Worm (Caenorhabditis elegans): Measurements from ENCODE around the gene C42D4.19.

The C42D4.19 gene

ce11 chrIV:7159586-7159985 lies 15.9 kb upstream of the C42D4.19 start:
- TF ChIP-seq nhr-6 (tag; optimal IDR thresholded peaks at IDR 0.05) (no peak), lsy-2 (tag; optimal IDR thresholded peaks at IDR 0.05) (no peak), egl-27 (tag; optimal IDR thresholded peaks at IDR 0.05) (no peak), nhr-21 (tag; optimal IDR thresholded peaks at IDR 0.05) (no peak), elt-1 (tag; optimal IDR thresholded peaks at IDR 0.05) (no peak), alr-1 (tag; optimal IDR thresholded peaks at IDR 0.05) (no peak), lin-13 (GFP tag; optimal IDR thresholded peaks at IDR 0.05) (no peak), blmp-1 (tag; optimal IDR thresholded peaks at IDR 0.05; ENCODE audit: insufficient read depth) (no peak), gmeb-1 (tag; optimal IDR thresholded peaks at IDR 0.05) (no peak), sem-4 (tag; optimal IDR thresholded peaks at IDR 0.05) (no peak), skn-1 (tag; optimal IDR thresholded peaks at IDR 0.05) (no peak), snpc-4 (tag; optimal IDR thresholded peaks at IDR 0.05) (no peak)

DNA sequence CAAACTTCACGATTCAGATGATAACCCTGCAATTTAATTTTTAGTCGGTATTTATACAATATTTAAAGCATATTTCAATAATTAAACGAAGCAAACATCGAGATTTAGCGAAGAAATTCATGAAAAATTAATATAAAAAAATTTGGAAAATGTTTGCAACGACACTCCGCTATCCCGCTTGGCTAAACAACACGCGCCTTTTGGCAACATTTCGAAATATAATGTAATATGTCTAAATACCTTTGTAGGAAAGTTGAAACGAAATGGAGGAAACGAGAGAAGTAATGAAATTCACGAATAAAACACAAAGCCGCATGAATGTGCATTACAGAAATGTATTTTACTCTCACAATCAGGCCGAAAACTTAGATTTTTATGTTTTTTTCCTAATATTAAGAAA lies 9.7 kb upstream of the C42D4.19 start, which contains the start of gene rpc-1:
Gene rpc-1, minus strand, starts transcription at position 26 of the 400 bp plus-strand sequence.
- no peak for TF ChIP-seq lin-11 (tag; optimal IDR thresholded peaks at IDR 0.05)
- TF ChIP-seq lin-13 (GFP tag; optimal IDR thresholded peaks at IDR 0.05) = no peak
- no peak for TF ChIP-seq ceh-16 (tag; optimal IDR thresholded peaks at IDR 0.05)
- no peak for TF ChIP-seq elt-1 (tag; optimal IDR thresholded peaks at IDR 0.05)
- TF ChIP-seq nhr-21 (tag; optimal IDR thresholded peaks at IDR 0.05) = no peak
- peak; percentile 63 for TF ChIP-seq C34F6.9 (tag; optimal IDR thresholded peaks at IDR 0.05)
- TF ChIP-seq snpc-4 (tag; optimal IDR thresholded peaks at IDR 0.05) = no peak
- no peak for TF ChIP-seq nhr-11 (tag; optimal IDR thresholded peaks at IDR 0.05)
- no peak for TF ChIP-seq mbf-1 (tag; optimal IDR thresholded peaks at IDR 0.05)
- TF ChIP-seq ztf-1 (GFP tag; conservative IDR thresholded peaks at IDR 0.05) = no peak
- no peak for TF ChIP-seq nhr-6 (tag; optimal IDR thresholded peaks at IDR 0.05)
- TF ChIP-seq nhr-129 (tag; optimal IDR thresholded peaks at IDR 0.05) = peak; percentile 85
- peak in 1 of 2 experiments; percentile 56 for TF ChIP-seq lsy-2 (tag; optimal IDR thresholded peaks at IDR 0.05)
- TF ChIP-seq nhr-25 (tag; optimal IDR thresholded peaks at IDR 0.05) = no peak
- TF ChIP-seq gmeb-1 (tag; optimal IDR thresholded peaks at IDR 0.05) = peak; percentile 83
- TF ChIP-seq peb-1 (tag; optimal IDR thresholded peaks at IDR 0.05) = no peak
- TF ChIP-seq Y55F3AM.14 (GFP tag; optimal IDR thresholded peaks at IDR 0.05) = no peak
- no peak for TF ChIP-seq crh-2 (tag; optimal IDR thresholded peaks at IDR 0.05)
- TF ChIP-seq egl-27 (tag; optimal IDR thresholded peaks at IDR 0.05) = no peak
- TF ChIP-seq skn-1 (tag; optimal IDR thresholded peaks at IDR 0.05) = no peak
- TF ChIP-seq nhr-237 (tag; optimal IDR thresholded peaks at IDR 0.05) = no peak
- no peak for TF ChIP-seq lin-39 (tag; optimal IDR thresholded peaks at IDR 0.05)
- no peak for TF ChIP-seq nhr-23 (tag; optimal IDR thresholded peaks at IDR 0.05)
- TF ChIP-seq unc-62 (GFP tag; optimal IDR thresholded peaks at IDR 0.05) = no peak

- TF ChIP-seq lsy-2 (tag; optimal IDR thresholded peaks at IDR 0.05) (peak in 1 of 2 experiments; percentile 48), nhr-129 (tag; optimal IDR thresholded peaks at IDR 0.05) (peak; percentile 26), alr-1 (tag; optimal IDR thresholded peaks at IDR 0.05) (no peak), unc-62 (GFP tag; optimal IDR thresholded peaks at IDR 0.05) (no peak), C34F6.9 (tag; optimal IDR thresholded peaks at IDR 0.05) (peak; percentile 62), unc-55 (GFP tag; optimal IDR thresholded peaks at IDR 0.05) (peak; percentile 55), Y55F3AM.14 (GFP tag; optimal IDR thresholded peaks at IDR 0.05) (no peak), mbf-1 (tag; optimal IDR thresholded peaks at IDR 0.05) (no peak), sma-9 (GFP tag; optimal IDR thresholded peaks at IDR 0.05) (peak; percentile 36), sma-9 (tag; optimal IDR thresholded peaks at IDR 0.05) (no peak), mdl-1 (tag; optimal IDR thresholded peaks at IDR 0.05) (peak in 1 of 2 experiments; percentile 37), nhr-23 (tag; optimal IDR thresholded peaks at IDR 0.05) (no peak)
Measured at ce11 chrIV:7166553-7166952, 8.9 kb upstream of the C42D4.19 start, which contains the start of gene C42D4.18. C42D4.18 (plus strand) TSS chrIV:7166783.

ce11 chrIV:7167983-7168760 lies 7.3 kb upstream of the C42D4.19 start, which contains the start of gene skr-16:
skr-16 (plus strand) TSS chrIV:7168710.
- TF ChIP-seq sma-3 (GFP tag; optimal IDR thresholded peaks at IDR 0.05) (peak; percentile 5), crh-2 (tag; optimal IDR thresholded peaks at IDR 0.05) (peak; percentile 43), nhr-129 (tag; optimal IDR thresholded peaks at IDR 0.05) (peak; percentile 0), lin-13 (GFP tag; optimal IDR thresholded peaks at IDR 0.05) (peak; percentile 1), unc-39 (tag; optimal IDR thresholded peaks at IDR 0.05) (no peak), C34F6.9 (tag; optimal IDR thresholded peaks at IDR 0.05) (peak; percentile 70), R02D3.7 (tag; optimal IDR thresholded peaks at IDR 0.05) (no peak), unc-55 (GFP tag; optimal IDR thresholded peaks at IDR 0.05) (peak; percentile 31), snpc-4 (tag; optimal IDR thresholded peaks at IDR 0.05) (no peak), mab-5 (tag; optimal IDR thresholded peaks at IDR 0.05) (no peak), fos-1 (tag; optimal IDR thresholded peaks at IDR 0.05) (no peak)
